Worm (Caenorhabditis elegans): ENCODE results near the gene tsfm-1.

Gene tsfm-1

DNA sequence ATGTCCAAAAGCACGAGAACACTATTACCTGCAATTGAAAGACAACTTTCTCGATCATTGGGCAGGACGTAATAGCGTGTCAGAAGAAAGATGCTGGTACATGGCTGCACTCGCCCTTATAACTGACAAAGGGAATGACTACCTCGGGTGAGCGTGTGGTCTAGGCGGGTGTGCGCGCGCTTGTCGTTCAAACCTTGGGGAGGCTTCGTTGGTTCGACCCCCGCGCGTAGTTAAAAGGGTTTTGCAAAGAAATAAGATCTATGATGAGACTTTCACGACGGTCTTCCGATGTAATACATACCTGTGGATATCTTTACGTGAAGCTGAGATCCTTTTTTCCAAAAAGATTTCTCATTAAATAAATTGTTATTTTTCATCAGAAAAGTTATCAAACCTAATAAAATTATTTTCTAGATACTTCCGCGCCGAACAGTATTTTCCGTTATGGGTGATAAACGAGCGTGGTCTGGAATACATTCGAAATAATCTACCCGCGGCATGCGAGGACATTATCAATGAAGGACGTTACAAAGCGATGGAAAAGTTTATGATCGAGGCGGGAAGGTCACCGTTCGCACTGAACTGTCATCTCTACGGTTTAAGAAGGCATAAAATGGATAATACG, 32.2 kb upstream of the tsfm-1 start (continued):
- TF ChIP-seq bed-3 (GFP tag; optimal IDR thresholded peaks at IDR 0.05), result peak; percentile 99
- no peak for TF ChIP-seq snpc-4 (tag; optimal IDR thresholded peaks at IDR 0.05)
- TF ChIP-seq lin-13 (tag; optimal IDR thresholded peaks at IDR 0.05), result peak; percentile 92
- TF ChIP-seq ceh-39 (tag; optimal IDR thresholded peaks at IDR 0.05), result peak; percentile 84
- TF ChIP-seq hlh-1 (tag; optimal IDR thresholded peaks at IDR 0.05), result peak; percentile 83
- TF ChIP-seq elt-1 (tag; optimal IDR thresholded peaks at IDR 0.05; ENCODE audit: borderline replicate concordance, insufficient read depth), result peak; percentile 82
- TF ChIP-seq nhr-28 (tag; optimal IDR thresholded peaks at IDR 0.05), result peak; percentile 97

DNA sequence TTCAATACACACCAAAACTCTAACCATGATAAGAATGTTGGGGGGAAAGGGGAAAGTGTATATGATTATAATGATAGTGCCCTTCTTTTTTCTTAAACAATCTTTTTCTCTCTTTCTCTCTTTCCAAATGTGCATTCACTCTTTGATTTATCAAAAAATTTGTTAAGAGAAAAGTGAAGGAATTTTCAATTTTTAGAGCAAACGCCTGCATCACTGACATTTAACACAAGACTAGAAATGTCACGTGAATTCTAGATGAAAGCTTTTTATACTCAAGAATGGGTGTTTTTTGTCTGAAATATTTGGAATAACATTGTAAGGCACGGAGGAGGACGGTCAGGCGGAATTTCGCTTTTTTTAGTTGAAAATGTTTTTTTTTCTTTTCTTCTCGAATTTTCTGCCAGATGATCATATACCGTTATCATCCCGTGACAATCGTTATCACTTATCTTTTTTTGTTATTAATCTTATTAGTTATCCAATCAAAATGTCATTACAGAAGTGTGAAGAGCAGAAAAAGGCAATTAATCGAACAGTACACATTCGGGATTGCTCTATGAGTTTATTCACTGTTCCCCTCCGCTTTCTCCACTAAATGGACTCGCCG, 30.7 kb upstream of the tsfm-1 start, which contains the start of the genes frm-7 and F55C5.17:
TSS of gene frm-7 (plus strand) at position 500 of the 607 bp plus-strand sequence.
TSS of gene F55C5.17 (plus strand) at position 557 of the 607 bp plus-strand sequence.
- no peak for TF ChIP-seq sem-2 (GFP tag; optimal IDR thresholded peaks at IDR 0.05)
- TF ChIP-seq nhr-237 (tag; optimal IDR thresholded peaks at IDR 0.05), result no peak
- TF ChIP-seq sptf-1 (tag; optimal IDR thresholded peaks at IDR 0.05), result no peak
- TF ChIP-seq ces-1 (GFP tag; optimal IDR thresholded peaks at IDR 0.05), result no peak
- no peak for TF ChIP-seq unc-39 (tag; optimal IDR thresholded peaks at IDR 0.05)
- TF ChIP-seq ceh-43 (GFP tag; optimal IDR thresholded peaks at IDR 0.05), result no peak
- no peak for TF ChIP-seq lin-13 (tag; optimal IDR thresholded peaks at IDR 0.05)
- TF ChIP-seq cnd-1 (tag; optimal IDR thresholded peaks at IDR 0.05), result no peak
- TF ChIP-seq pha-4 (tag; optimal IDR thresholded peaks at IDR 0.05), result no peak
- TF ChIP-seq nhr-2 (tag; optimal IDR thresholded peaks at IDR 0.05), result no peak
- TF ChIP-seq lin-32 (GFP tag; optimal IDR thresholded peaks at IDR 0.05), result no peak
- TF ChIP-seq mep-1 (tag; optimal IDR thresholded peaks at IDR 0.05), result no peak

DNA sequence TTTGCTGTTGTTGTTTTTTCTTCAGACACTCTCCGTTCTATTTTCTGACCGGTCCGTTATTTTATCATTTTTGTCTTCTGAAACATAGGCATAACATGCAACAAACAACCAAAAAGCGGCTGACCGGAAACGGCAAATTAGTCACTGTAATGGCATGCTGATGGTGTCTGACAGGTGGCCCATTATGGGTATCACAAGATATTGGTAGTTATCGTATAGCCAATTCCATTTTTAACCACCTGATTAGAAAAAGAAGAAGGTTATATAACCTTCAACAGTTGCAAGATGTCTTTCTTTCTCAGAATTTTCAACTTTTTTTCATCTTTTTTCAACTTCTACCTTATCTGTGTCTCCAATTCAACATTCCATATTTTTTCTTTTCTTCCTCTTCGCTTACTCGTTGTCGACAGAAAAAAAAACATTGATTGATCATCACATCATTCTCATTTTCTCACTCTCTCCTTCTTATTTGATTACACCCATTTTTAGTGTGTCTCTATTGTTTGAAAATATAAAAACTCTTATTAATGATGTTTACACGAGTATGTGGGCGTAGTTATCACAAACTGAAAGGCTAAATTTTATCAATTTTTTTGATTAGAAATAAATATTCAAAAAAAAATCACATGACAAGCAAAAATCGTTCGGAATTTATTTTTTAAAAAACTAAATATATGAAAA, 29.6 kb upstream of the tsfm-1 start:
- TF ChIP-seq pha-4 (tag; optimal IDR thresholded peaks at IDR 0.05), result no peak

DNA sequence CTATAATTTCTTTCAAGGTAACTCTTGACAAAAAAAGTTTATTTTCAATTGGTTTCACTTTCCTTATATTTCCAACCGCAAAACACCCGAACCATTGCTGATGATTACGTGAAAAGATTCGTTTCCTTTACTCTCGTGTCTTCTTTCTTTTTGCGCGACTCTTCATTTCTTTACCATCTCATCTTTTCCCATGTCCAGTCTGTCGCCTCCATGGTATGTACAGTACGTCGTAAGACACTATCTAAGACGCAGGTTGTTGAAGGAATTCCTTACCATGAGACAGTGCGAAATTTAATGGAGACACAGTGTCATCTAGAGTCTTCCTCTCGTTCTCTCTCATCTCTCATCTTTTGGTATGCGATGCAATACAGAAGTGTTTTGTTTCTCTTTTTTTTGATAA, 28.8 kb upstream of the tsfm-1 start:
- TF ChIP-seq ceh-39 (tag; optimal IDR thresholded peaks at IDR 0.05) (peak; percentile 26), mls-2 (tag; optimal IDR thresholded peaks at IDR 0.05) (no peak), nhr-28 (tag; optimal IDR thresholded peaks at IDR 0.05) (no peak), lsy-2 (tag; optimal IDR thresholded peaks at IDR 0.05) (peak; percentile 16), lin-32 (GFP tag; optimal IDR thresholded peaks at IDR 0.05) (no peak), ceh-43 (GFP tag; optimal IDR thresholded peaks at IDR 0.05) (no peak), mep-1 (tag; optimal IDR thresholded peaks at IDR 0.05) (no peak), pha-4 (tag; optimal IDR thresholded peaks at IDR 0.05) (peak; percentile 72), elt-3 (tag; optimal IDR thresholded peaks at IDR 0.05) (peak; percentile 50), tbx-8 (GFP tag; optimal IDR thresholded peaks at IDR 0.05) (no peak), nhr-237 (tag; optimal IDR thresholded peaks at IDR 0.05) (peak; percentile 25), blmp-1 (tag; optimal IDR thresholded peaks at IDR 0.05) (peak; percentile 9), hlh-1 (tag; optimal IDR thresholded peaks at IDR 0.05) (no peak), elt-1 (tag; optimal IDR thresholded peaks at IDR 0.05; ENCODE audit: borderline replicate concordance, insufficient read depth) (peak; percentile 16), M03D4.4 (tag; optimal IDR thresholded peaks at IDR 0.05) (no peak)

DNA sequence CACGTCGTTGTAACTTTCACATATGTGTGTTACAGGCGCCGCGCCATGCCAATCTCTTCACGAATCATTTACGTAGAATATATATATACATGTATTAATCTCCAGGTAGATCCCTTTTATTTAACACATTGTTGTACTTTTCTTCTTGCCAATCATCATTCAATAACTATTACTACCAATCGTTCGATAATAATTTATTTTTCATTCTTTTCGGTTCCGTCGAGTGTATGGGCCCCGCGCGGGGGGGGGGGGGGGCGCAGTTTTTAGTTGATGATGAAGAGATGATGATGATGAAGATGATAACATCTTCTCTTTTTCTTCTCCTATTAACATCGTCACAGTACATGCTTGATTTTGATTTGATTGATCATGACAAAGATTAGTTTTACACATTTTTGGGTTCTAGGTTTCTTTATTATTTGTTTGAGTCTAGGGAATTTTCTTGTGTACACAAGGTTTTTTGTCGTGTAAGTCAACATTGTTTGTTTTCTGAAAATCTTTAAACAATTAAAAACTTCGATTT, 28.0 kb upstream of the tsfm-1 start:
- TF ChIP-seq ceh-39 (tag; optimal IDR thresholded peaks at IDR 0.05), result no peak

DNA sequence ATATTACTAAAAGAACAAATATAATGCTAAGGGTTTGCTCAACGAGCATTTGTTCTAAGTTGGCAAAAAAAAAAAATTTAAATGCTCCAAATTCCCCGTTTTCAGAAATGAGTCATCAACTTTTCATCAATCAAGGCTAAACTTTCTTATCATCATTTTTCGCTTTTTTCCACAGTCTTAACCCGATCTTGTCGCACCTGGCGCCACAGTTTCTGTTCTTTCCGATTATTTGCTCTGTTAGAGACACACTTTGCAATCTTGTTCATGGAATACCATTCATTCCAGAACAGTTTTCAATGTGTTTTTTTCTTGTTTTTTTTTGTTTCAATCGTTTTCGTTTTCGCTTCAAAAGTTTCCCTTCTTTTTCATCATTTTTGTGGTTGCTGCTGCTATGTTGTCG, 26.8 kb upstream of the tsfm-1 start:
- TF ChIP-seq elt-1 (tag; optimal IDR thresholded peaks at IDR 0.05; ENCODE audit: borderline replicate concordance, insufficient read depth) (no peak), sptf-1 (tag; optimal IDR thresholded peaks at IDR 0.05) (no peak), mab-5 (tag; optimal IDR thresholded peaks at IDR 0.05) (no peak), zip-8 (tag; optimal IDR thresholded peaks at IDR 0.05) (no peak), ceh-83 (GFP tag; optimal IDR thresholded peaks at IDR 0.05) (no peak), nhr-2 (tag; optimal IDR thresholded peaks at IDR 0.05) (no peak), pha-4 (tag; optimal IDR thresholded peaks at IDR 0.05) (no peak), hlh-1 (tag; optimal IDR thresholded peaks at IDR 0.05) (no peak), elt-3 (tag; optimal IDR thresholded peaks at IDR 0.05) (no peak), blmp-1 (tag; optimal IDR thresholded peaks at IDR 0.05) (no peak), snpc-4 (tag; optimal IDR thresholded peaks at IDR 0.05) (no peak), unc-39 (tag; optimal IDR thresholded peaks at IDR 0.05) (no peak), unc-120 (tag; optimal IDR thresholded peaks at IDR 0.05; ENCODE audit: poor library complexity, severe bottlenecking) (no peak), lin-32 (GFP tag; optimal IDR thresholded peaks at IDR 0.05) (no peak), nhr-237 (tag; optimal IDR thresholded peaks at IDR 0.05) (no peak), ztf-11 (tag; optimal IDR thresholded peaks at IDR 0.05) (no peak), M03D4.4 (tag; optimal IDR thresholded peaks at IDR 0.05) (no peak), tbx-8 (GFP tag; optimal IDR thresholded peaks at IDR 0.05) (no peak), mep-1 (tag; optimal IDR thresholded peaks at IDR 0.05) (no peak), nhr-76 (tag; optimal IDR thresholded peaks at IDR 0.05) (no peak)
